Worm (Caenorhabditis elegans) whole organism, early embryonic: ENCODE results near the gene D1054.8.

Experiments used
- ama-1 ChIP-seq: fragments of 150-350 bp; optimal IDR thresholded peaks from 2 replicates; lab custom pipeline; 2014
- ceh-13 ChIP-seq: fragments of 200-800 bp; sonication (Bioruptor generic); optimal IDR thresholded peaks from 2 replicates; lab custom pipeline; 2018; ENCODE audit warnings: mild to moderate bottlenecking, missing genetic modification characterization, missing compliant biosample characterization
- hmbx-1 ChIP-seq: sonication (generic microtip); optimal IDR thresholded peaks from 2 replicates; lab custom pipeline; 2016; ENCODE audit warnings: mild to moderate bottlenecking, missing genetic modification characterization, missing compliant biosample characterization
- hnd-1 ChIP-seq: sonication (generic microtip); optimal IDR thresholded peaks from 2 replicates; lab custom pipeline; 2016; ENCODE audit warnings: missing genetic modification characterization, missing compliant biosample characterization
- pes-1 ChIP-seq: fragments of 200-800 bp; sonication (Bioruptor generic); IDR thresholded peaks from 2 replicates; pipeline ENCODE4 v1.3.6; 2022; ENCODE audit warnings: missing genetic modification reagents, missing genetic modification characterization, missing compliant biosample characterization
- sea-1 ChIP-seq: fragments of 200-800 bp; sonication (Bioruptor generic); conservative IDR thresholded peaks from 2 replicates; pipeline ENCODE4 v1.3.6; 2022; ENCODE audit warnings: missing genetic modification characterization, missing compliant biosample characterization
- tbx-37 ChIP-seq: fragments of 200-800 bp; sonication (Bioruptor generic); conservative IDR thresholded peaks from 2 replicates; pipeline ENCODE4 v1.3.6; 2022; ENCODE audit warnings: missing genetic modification reagents, missing genetic modification characterization, missing compliant biosample characterization
- tra-4 ChIP-seq: sonication (generic microtip); optimal IDR thresholded peaks from 2 replicates; lab custom pipeline; 2017; ENCODE audit warnings: missing genetic modification characterization, missing compliant biosample characterization

DNA sequence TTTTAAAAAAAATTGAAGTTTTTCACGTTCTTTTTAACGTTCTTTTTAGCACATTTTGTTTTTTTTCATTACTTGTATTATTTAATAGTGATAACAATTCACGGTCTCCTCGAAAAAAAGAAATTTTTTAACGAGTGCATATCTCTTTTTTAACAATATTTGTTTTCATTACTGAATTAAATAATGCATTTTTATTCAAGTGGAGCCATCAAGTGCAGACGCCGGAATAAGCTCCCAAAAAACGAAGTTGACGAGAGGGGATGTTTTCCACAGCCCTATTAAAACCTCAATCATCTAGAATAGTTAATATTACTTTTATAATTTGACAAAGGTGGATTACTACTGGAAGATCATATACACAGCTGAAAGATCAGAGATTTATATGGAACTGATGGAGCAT lies 27.4 kb upstream of the D1054.8 start, which contains the start of gene irld-6:
- no peak for TF ChIP-seq tra-4 (tag; lab: Kevin White, UChicago)
- TF ChIP-seq ama-1: no peak
- TF ChIP-seq ceh-13: no peak
- TF ChIP-seq hmbx-1 (tag; lab: Kevin White, UChicago): no peak
- no peak for TF ChIP-seq hnd-1 (tag; lab: Kevin White, UChicago)
- TF ChIP-seq tbx-37 (GFP tag; lab: Robert Waterston, UW): no peak
- TF ChIP-seq pes-1: no peak
- no peak for TF ChIP-seq sea-1 (GFP tag; lab: Robert Waterston, UW)
